Fruit fly (Drosophila melanogaster) whole organism, embryonic: ENCODE measurements around the gene CG6163.

ENCODE experiments used
- Asciz ChIP-seq: fragments of 200-800 bp; sonication (Bioruptor generic); optimal IDR thresholded peaks from 2 replicates; lab custom pipeline; 2017; ENCODE audit warnings: missing biosample characterization, mild to moderate bottlenecking, missing genetic modification characterization, missing genetic modification reagents
- Awh ChIP-seq: fragments of 200-800 bp; sonication (Bioruptor generic); IDR thresholded peaks from 2 replicates; pipeline ENCODE4, ENCODE4 v1.3.6; 2022; ENCODE audit warnings: missing biosample characterization, missing genetic modification characterization
- B-H1 ChIP-seq: fragments of 200-800 bp; sonication (Bioruptor generic); IDR thresholded peaks from 3 replicates; pipeline ENCODE4 v1.3.6; 2022; ENCODE audit warnings: missing biosample characterization, missing genetic modification characterization
- CG1024 ChIP-seq: fragments of 200-800 bp; sonication (Bioruptor generic); IDR thresholded peaks from 2 replicates; pipeline ENCODE4 v1.3.6; 2022; ENCODE audit warnings: missing biosample characterization, missing genetic modification characterization
- CG13287 ChIP-seq: fragments of 200-800 bp; sonication (Bioruptor generic); IDR thresholded peaks from 2 replicates; pipeline ENCODE4 v1.3.6; 2022; ENCODE audit warnings: missing biosample characterization, missing genetic modification characterization; ENCODE audit not compliant: partially characterized antibody
- CG17829 ChIP-seq: fragments of 200-800 bp; optimal IDR thresholded peaks from 2 replicates; lab custom pipeline; 2019; ENCODE audit warnings: missing biosample characterization, mild to moderate bottlenecking, missing genetic modification characterization, moderate library complexity
- CG18011 ChIP-seq: fragments of 200-800 bp; sonication (Bioruptor generic); optimal IDR thresholded peaks from 2 replicates; lab custom pipeline; 2017; ENCODE audit warnings: missing biosample characterization, missing genetic modification characterization, mild to moderate bottlenecking, moderate library complexity, missing genotype
- CG2120 ChIP-seq: fragments of 200-800 bp; sonication (Bioruptor generic); optimal IDR thresholded peaks from 3 replicates; lab custom pipeline; 2016; ENCODE audit warnings: missing biosample characterization, missing genetic modification characterization
- CG2678 ChIP-seq: fragments of 200-800 bp; sonication (Bioruptor generic); optimal IDR thresholded peaks from 3 replicates; lab custom pipeline; 2019; ENCODE audit warnings: missing biosample characterization, mild to moderate bottlenecking, missing genetic modification characterization, moderate library complexity
- CG2875 ChIP-seq: fragments of 200-800 bp; sonication (Bioruptor generic); optimal IDR thresholded peaks from 2 replicates; lab custom pipeline; 2017; ENCODE audit warnings: missing biosample characterization, mild to moderate bottlenecking, missing genetic modification characterization, missing genetic modification reagents
- CG31441 ChIP-seq: fragments of 200-800 bp; sonication (Bioruptor generic); IDR thresholded peaks from 2 replicates; pipeline ENCODE4 v1.3.6; 2022; ENCODE audit warnings: missing biosample characterization, missing genetic modification characterization
- CG32767 ChIP-seq: fragments of 200-800 bp; sonication (Bioruptor generic); IDR thresholded peaks from 2 replicates; pipeline ENCODE4 v1.3.6; 2022; ENCODE audit warnings: missing biosample characterization, missing genetic modification characterization
- CG34422 ChIP-seq: fragments of 200-800 bp; sonication (Bioruptor generic); IDR thresholded peaks from 3 replicates; pipeline ENCODE4 v1.3.6; 2022; ENCODE audit warnings: missing biosample characterization, missing genetic modification characterization
- CG3847 ChIP-seq: fragments of 200-800 bp; sonication (Bioruptor generic); IDR thresholded peaks from 2 replicates; pipeline ENCODE4 v1.3.6; 2022; ENCODE audit warnings: missing biosample characterization, missing genetic modification characterization
- CG4730 ChIP-seq: fragments of 200-800 bp; sonication (Bioruptor generic); IDR thresholded peaks from 2 replicates; pipeline ENCODE4 v1.3.6; 2022; ENCODE audit warnings: missing biosample characterization, missing genetic modification characterization
- CG6689 ChIP-seq: fragments of 200-800 bp; sonication (Bioruptor generic); IDR thresholded peaks from 2 replicates; pipeline ENCODE4 v1.3.6; 2022; ENCODE audit warnings: missing biosample characterization, missing genetic modification characterization
- CG7556 ChIP-seq: fragments of 200-800 bp; sonication (Bioruptor generic); optimal IDR thresholded peaks from 2 replicates; lab custom pipeline; 2017; ENCODE audit warnings: missing biosample characterization, mild to moderate bottlenecking, missing genetic modification characterization
- CG8281 ChIP-seq: fragments of 200-800 bp; sonication (Bioruptor generic); optimal IDR thresholded peaks from 2 replicates; lab custom pipeline; 2018; ENCODE audit warnings: missing biosample characterization, mild to moderate bottlenecking, missing genetic modification characterization, moderate library complexity
- CG8924 ChIP-seq: fragments of 200-800 bp; optimal IDR thresholded peaks from 3 replicates; lab custom pipeline; 2019; ENCODE audit warnings: missing biosample characterization, mild to moderate bottlenecking, missing genetic modification characterization, moderate library complexity
- CG9727 ChIP-seq: fragments of 200-800 bp; sonication (Bioruptor generic); optimal IDR thresholded peaks from 3 replicates; lab custom pipeline; 2017; ENCODE audit warnings: missing biosample characterization, mild to moderate bottlenecking, missing genetic modification characterization
- Dfd ChIP-seq, 2 experiments: fragments of >200 bp; optimal IDR thresholded peaks; 2 replicates each; lab custom pipeline; 2017; ENCODE audit warnings: missing biosample characterization in 2 of 2, missing genetic modification characterization in 2 of 2
- Eip74EF ChIP-seq, 2 experiments: fragments of 200-800 bp in 1 of 2; fragments of >200 bp in 1 of 2; sonication (Bioruptor generic) in 1 of 2; optimal IDR thresholded peaks; 2 replicates each; lab custom pipeline; 2017 to 2019; ENCODE audit warnings: missing biosample characterization in 2 of 2, missing genetic modification characterization in 2 of 2, mild to moderate bottlenecking in 1 of 2, moderate library complexity in 1 of 2
- HmgZ ChIP-seq: fragments of 200-800 bp; sonication (Bioruptor generic); optimal IDR thresholded peaks from 2 replicates; lab custom pipeline; 2018; ENCODE audit warnings: missing biosample characterization, mild to moderate bottlenecking, missing genetic modification characterization
- Hmr ChIP-seq: fragments of 200-800 bp; sonication (Bioruptor generic); optimal IDR thresholded peaks from 3 replicates; lab custom pipeline; 2017; ENCODE audit warnings: mild to moderate bottlenecking, missing biosample characterization, missing genetic modification reagents, missing genetic modification characterization
- Optix ChIP-seq: fragments of 200-800 bp; sonication (Bioruptor generic); IDR thresholded peaks from 3 replicates; pipeline ENCODE4 v1.3.6; 2022; ENCODE audit warnings: missing biosample characterization, missing genetic modification characterization
- Six4 ChIP-seq: fragments of 200-800 bp; sonication (Bioruptor generic); optimal IDR thresholded peaks from 2 replicates; lab custom pipeline; 2016; ENCODE audit warnings: missing biosample characterization, missing genetic modification characterization
- abd-A ChIP-seq: fragments of 200-800 bp; sonication (Bioruptor generic); optimal IDR thresholded peaks from 3 replicates; lab custom pipeline; 2019; ENCODE audit warnings: missing biosample characterization, mild to moderate bottlenecking, missing genetic modification characterization, moderate library complexity
- al ChIP-seq: fragments of 200-800 bp; sonication (Bioruptor generic); IDR thresholded peaks from 2 replicates; pipeline ENCODE4 v1.3.6; 2022; ENCODE audit warnings: missing biosample characterization, missing genetic modification characterization
- ap ChIP-seq: fragments of 200-800 bp; sonication (Bioruptor generic); IDR thresholded peaks from 2 replicates; pipeline ENCODE4 v1.3.6; 2022; ENCODE audit warnings: missing biosample characterization, missing genetic modification characterization
- ara ChIP-seq: fragments of 200-800 bp; sonication (Bioruptor generic); IDR thresholded peaks from 2 replicates; pipeline ENCODE4 v1.3.6; 2022; ENCODE audit warnings: missing biosample characterization, missing genetic modification characterization
- ash1 ChIP-seq: fragments of 200-800 bp; sonication (Bioruptor generic); optimal IDR thresholded peaks from 2 replicates; lab custom pipeline; 2018; ENCODE audit warnings: missing biosample characterization, mild to moderate bottlenecking, missing genetic modification characterization
- btn ChIP-seq: fragments of 200-800 bp; sonication (Bioruptor generic); optimal IDR thresholded peaks from 2 replicates; lab custom pipeline; 2016; ENCODE audit warnings: missing biosample characterization, missing genetic modification characterization
- cg ChIP-seq: fragments of 200-800 bp; sonication (Bioruptor generic); optimal IDR thresholded peaks from 3 replicates; lab custom pipeline; 2019; ENCODE audit warnings: missing biosample characterization, mild to moderate bottlenecking, missing genetic modification characterization, moderate library complexity
- gce ChIP-seq: fragments of 200-800 bp; sonication (Bioruptor generic); IDR thresholded peaks from 3 replicates; pipeline ENCODE4 v1.3.6; 2022; ENCODE audit warnings: missing biosample characterization, missing genetic modification characterization
- gem ChIP-seq: fragments of 200-800 bp; sonication (Bioruptor generic); optimal IDR thresholded peaks from 2 replicates; lab custom pipeline; 2019; ENCODE audit warnings: missing biosample characterization, mild to moderate bottlenecking, missing genetic modification characterization, moderate library complexity
- grau ChIP-seq: fragments of 200-800 bp; optimal IDR thresholded peaks from 3 replicates; lab custom pipeline; 2019; ENCODE audit warnings: missing biosample characterization, mild to moderate bottlenecking, missing genetic modification characterization, moderate library complexity
- ind ChIP-seq: fragments of 200-800 bp; sonication (Bioruptor generic); optimal IDR thresholded peaks from 3 replicates; lab custom pipeline; 2016; ENCODE audit warnings: missing biosample characterization, missing genetic modification characterization
- jigr1 ChIP-seq: fragments of 200-800 bp; sonication (Bioruptor generic); IDR thresholded peaks from 3 replicates; pipeline ENCODE4 v1.3.6; 2022; ENCODE audit warnings: missing biosample characterization, missing genetic modification characterization
- jing ChIP-seq: fragments of 200-800 bp; sonication (Bioruptor generic); optimal IDR thresholded peaks from 2 replicates; lab custom pipeline; 2018; ENCODE audit warnings: missing biosample characterization, mild to moderate bottlenecking, missing genetic modification characterization
- ken ChIP-seq: fragments of 200-800 bp; sonication (Bioruptor generic); IDR thresholded peaks from 3 replicates; pipeline ENCODE4 v1.3.6; 2022; ENCODE audit warnings: missing biosample characterization, missing genetic modification characterization
- klu ChIP-seq: fragments of 200-800 bp; sonication (Bioruptor generic); IDR thresholded peaks from 2 replicates; pipeline ENCODE4 v1.3.6; 2022; ENCODE audit warnings: missing biosample characterization, missing genetic modification characterization
- lbe ChIP-seq: fragments of 200-800 bp; sonication (Bioruptor generic); optimal IDR thresholded peaks from 2 replicates; lab custom pipeline; 2016; ENCODE audit warnings: missing biosample characterization, mild to moderate bottlenecking, missing genetic modification characterization
- maf-S ChIP-seq: fragments of 200-800 bp; sonication (Bioruptor generic); optimal IDR thresholded peaks from 2 replicates; lab custom pipeline; 2016; ENCODE audit warnings: missing biosample characterization, missing genetic modification characterization
- mirr ChIP-seq: fragments of 200-800 bp; sonication (Bioruptor generic); optimal IDR thresholded peaks from 3 replicates; lab custom pipeline; 2018; ENCODE audit warnings: missing biosample characterization, mild to moderate bottlenecking, missing genetic modification characterization
- org-1 ChIP-seq: fragments of 200-800 bp; sonication (Bioruptor generic); optimal IDR thresholded peaks from 2 replicates; lab custom pipeline; 2017; ENCODE audit warnings: missing biosample characterization, missing genetic modification characterization
- p53 ChIP-seq: fragments of 200-800 bp; sonication (Bioruptor generic); optimal IDR thresholded peaks from 2 replicates; lab custom pipeline; 2016; ENCODE audit warnings: missing biosample characterization, missing genetic modification characterization
- slp2 ChIP-seq: fragments of 200-800 bp; sonication (Bioruptor generic); optimal IDR thresholded peaks from 2 replicates; lab custom pipeline; 2016; ENCODE audit warnings: missing biosample characterization, missing genetic modification characterization
- stc ChIP-seq: fragments of 200-800 bp; sonication (Bioruptor generic); IDR thresholded peaks from 2 replicates; pipeline ENCODE4 v1.3.6; 2022; ENCODE audit warnings: missing biosample characterization, missing genetic modification characterization
- vvl ChIP-seq: fragments of 200-800 bp; sonication (Bioruptor generic); IDR thresholded peaks from 2 replicates; pipeline ENCODE4 v1.3.6; 2022; ENCODE audit warnings: missing biosample characterization, missing genetic modification characterization
- wdn ChIP-seq: fragments of 200-800 bp; sonication (Bioruptor generic); IDR thresholded peaks from 2 replicates; pipeline ENCODE4 v1.3.6; 2022; ENCODE audit warnings: missing biosample characterization, missing genetic modification characterization
- yki ChIP-seq: fragments of >200 bp; optimal IDR thresholded peaks from 3 replicates; lab custom pipeline; 2018
- zfh2 ChIP-seq: fragments of 200-800 bp; sonication (Bioruptor generic); optimal IDR thresholded peaks from 2 replicates; lab custom pipeline; 2016; ENCODE audit warnings: missing biosample characterization, missing genetic modification characterization

Gene CG6163

DNA sequence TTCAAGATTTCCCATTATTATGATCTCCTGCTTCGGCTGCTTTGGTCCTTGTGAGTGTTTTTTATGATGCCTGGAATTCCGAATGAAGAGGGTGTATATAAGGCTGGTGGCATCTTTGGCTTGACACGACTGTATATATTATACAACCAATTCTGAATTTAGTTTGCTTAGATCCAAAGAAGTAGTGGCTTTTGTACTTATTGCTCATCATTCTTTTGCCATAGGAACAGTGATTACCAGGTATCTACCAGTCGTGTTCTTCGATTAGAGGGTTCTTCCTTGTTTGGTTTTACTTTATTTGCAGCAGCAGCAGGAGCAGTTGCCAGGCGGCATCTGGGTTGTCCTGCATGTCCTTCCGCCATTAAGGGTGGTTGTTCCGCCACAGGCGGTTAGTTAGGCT is 38.9 kb upstream of the CG6163 start (continued):
- 0 out of 3 replicates have a peak, but pooled peaks have one; percentile 33 for TF ChIP-seq CG34422
- TF ChIP-seq ash1 (GFP tag; lab: Kevin White, UChicago), result no peak
- peak; percentile 46 for TF ChIP-seq jing (GFP tag; lab: Kevin White, UChicago)
- TF ChIP-seq yki (lab: Kevin White, UChicago), result no peak
- TF ChIP-seq CG3847, result no peak
- TF ChIP-seq Awh (GFP tag; lab: Robert Waterston, UW), result 0 out of 2 replicates have a peak, but pooled peaks have one; percentile 13
- no peak for TF ChIP-seq CG18011 (GFP tag; lab: Kevin White, UChicago)
- no peak for TF ChIP-seq al (GFP tag; lab: Robert Waterston, UW)
- TF ChIP-seq CG13287 (GFP tag; lab: Robert Waterston, UW), result no peak
- TF ChIP-seq CG4730, result no peak; the same call in 1 of the 2 replicates
- no peak for TF ChIP-seq CG1024 (GFP tag; lab: Robert Waterston, UW)
- TF ChIP-seq cg (GFP tag; lab: Kevin White, UChicago), result no peak
- TF ChIP-seq B-H1, result peak; percentile 17; the same call in 1 of the 3 replicates
- peak; percentile 66 for TF ChIP-seq CG2678 (tag; lab: Kevin White, UChicago)
- peak; percentile 43 for TF ChIP-seq ind
- TF ChIP-seq slp2, result peak; percentile 48
- TF ChIP-seq CG8924 (tag; lab: Kevin White, UChicago), result peak; percentile 47
- peak; percentile 75 for TF ChIP-seq ara (GFP tag; lab: Robert Waterston, UW)
- TF ChIP-seq CG6689 (GFP tag; lab: Robert Waterston, UW), result peak; percentile 69
- no peak for TF ChIP-seq Eip74EF (GFP tag; optimal IDR thresholded peaks at IDR 0.05; lab: Kevin White, UChicago)
- TF ChIP-seq jigr1, result no peak
- no peak for TF ChIP-seq CG8281
- peak; percentile 81 for TF ChIP-seq CG9727 (GFP tag; lab: Kevin White, UChicago)
- no peak for TF ChIP-seq lbe (GFP tag; lab: Kevin White, UChicago)
- peak; percentile 38; the same call in 1 of the 2 replicates for TF ChIP-seq ap (GFP tag; lab: Robert Waterston, UW)
- TF ChIP-seq grau, result peak; percentile 57
- no peak for TF ChIP-seq wdn (GFP tag; lab: Robert Waterston, UW)
- TF ChIP-seq abd-A (tag; lab: Kevin White, UChicago), result no peak
- TF ChIP-seq CG32767 (GFP tag; lab: Robert Waterston, UW), result no peak
- peak; percentile 68 for TF ChIP-seq gem (tag; lab: Kevin White, UChicago)
- peak; percentile 49; the same call in 1 of the 3 replicates for TF ChIP-seq Optix (GFP tag; lab: Robert Waterston, UW)
- peak; percentile 53; the same call in 1 of the 3 replicates for TF ChIP-seq ken (GFP tag; lab: Robert Waterston, UW)
- peak; percentile 27; the same call in 1 of the 2 replicates for TF ChIP-seq klu
- peak; percentile 56; the same call in 1 of the 2 replicates for TF ChIP-seq CG31441
- no peak for TF ChIP-seq stc (GFP tag; lab: Robert Waterston, UW)
- peak; percentile 21 for TF ChIP-seq Asciz (GFP tag; lab: Kevin White, UChicago)
- TF ChIP-seq org-1 (GFP tag; lab: Kevin White, UChicago), result peak; percentile 58
- no peak for TF ChIP-seq mirr (GFP tag; lab: Kevin White, UChicago)
- TF ChIP-seq CG2875 (GFP tag; lab: Kevin White, UChicago), result no peak
- TF ChIP-seq CG7556 (GFP tag; lab: Kevin White, UChicago), result peak; percentile 45
- 0 out of 3 replicates have a peak, but pooled peaks have one; percentile 15 for TF ChIP-seq gce (GFP tag; lab: Robert Waterston, UW)
- TF ChIP-seq Hmr (GFP tag; lab: Kevin White, UChicago), result peak; percentile 53
- TF ChIP-seq vvl (GFP tag; lab: Robert Waterston, UW), result peak; percentile 78
- TF ChIP-seq Six4 (GFP tag; lab: Kevin White, UChicago), result peak; percentile 26
- TF ChIP-seq HmgZ, result no peak
- TF ChIP-seq maf-S, result no peak
- TF ChIP-seq CG17829 (tag; lab: Kevin White, UChicago), result peak; percentile 56
- TF ChIP-seq Dfd (GFP tag; optimal IDR thresholded peaks at IDR 0.05; lab: Kevin White, UChicago), result no peak
- no peak for TF ChIP-seq p53 (GFP tag; lab: Kevin White, UChicago)
- TF ChIP-seq zfh2 (GFP tag; lab: Kevin White, UChicago), result peak; percentile 18
- TF ChIP-seq CG2120 (GFP tag; lab: Kevin White, UChicago), result peak; percentile 59
- TF ChIP-seq btn, result peak; percentile 41
